Worm (Caenorhabditis elegans) whole organism, L2 larva: ENCODE measurements around the gene znf-782.

Source experiments
- C34F6.9 ChIP-seq: fragments of 150-350 bp; optimal IDR thresholded peaks from 2 replicates; lab custom pipeline; 2014; ENCODE audit warnings: missing biosample characterization, missing genetic modification characterization
- F13H6.1 ChIP-seq: sonication (generic microtip); optimal IDR thresholded peaks from 2 replicates; lab custom pipeline; 2016; ENCODE audit warnings: missing genetic modification characterization, missing compliant biosample characterization
- R02D3.7 ChIP-seq: fragments of 150-350 bp; optimal IDR thresholded peaks from 2 replicates; lab custom pipeline; 2014; ENCODE audit warnings: missing biosample characterization, missing genetic modification characterization
- ZK546.5 ChIP-seq: sonication (generic microtip); optimal IDR thresholded peaks from 2 replicates; lab custom pipeline; 2017; ENCODE audit warnings: missing biosample characterization, missing genetic modification characterization
- aly-2 ChIP-seq: fragments of 150-350 bp; optimal IDR thresholded peaks from 2 replicates; lab custom pipeline; 2014; ENCODE audit warnings: missing biosample characterization, missing genetic modification characterization
- ama-1 ChIP-seq: fragments of 150-350 bp; optimal IDR thresholded peaks from 2 replicates; lab custom pipeline; 2018; ENCODE audit warnings: inconsistent platforms
- blmp-1 ChIP-seq: sonication (generic microtip); optimal IDR thresholded peaks from 2 replicates; lab custom pipeline; 2017; ENCODE audit warnings: missing genetic modification characterization, mild to moderate bottlenecking, missing compliant biosample characterization, antibody characterized with exemption, moderate library complexity; ENCODE audit not compliant: insufficient read depth
- ceh-16 ChIP-seq: fragments of 150-350 bp; optimal IDR thresholded peaks from 2 replicates; lab custom pipeline; 2014; ENCODE audit warnings: missing biosample characterization, missing genetic modification characterization
- ceh-82 ChIP-seq: fragments of 150-350 bp; optimal IDR thresholded peaks from 2 replicates; lab custom pipeline; 2014; ENCODE audit warnings: missing biosample characterization, missing genetic modification characterization
- crh-2 ChIP-seq: sonication (generic microtip); optimal IDR thresholded peaks from 2 replicates; lab custom pipeline; 2017; ENCODE audit warnings: missing biosample characterization, missing genetic modification characterization
- dmd-4 ChIP-seq: sonication (generic microtip); optimal IDR thresholded peaks from 2 replicates; lab custom pipeline; 2017; ENCODE audit warnings: missing biosample characterization, missing genetic modification characterization
- egl-27 ChIP-seq: sonication (generic microtip); optimal IDR thresholded peaks from 3 replicates; lab custom pipeline; 2017; ENCODE audit warnings: missing biosample characterization, missing genetic modification reagents, missing genetic modification characterization
- elt-1 ChIP-seq: fragments of 150-350 bp; optimal IDR thresholded peaks from 2 replicates; lab custom pipeline; 2014; ENCODE audit warnings: missing biosample characterization, missing genetic modification characterization
- elt-3 ChIP-seq: sonication (generic microtip); optimal IDR thresholded peaks from 2 replicates; lab custom pipeline; 2017; ENCODE audit warnings: missing biosample characterization, missing genetic modification characterization
- fos-1 ChIP-seq: fragments of 150-350 bp; optimal IDR thresholded peaks from 2 replicates; lab custom pipeline; 2014; ENCODE audit warnings: missing biosample characterization, missing genetic modification characterization
- lin-11 ChIP-seq: fragments of 150-350 bp; sonication (generic microtip); optimal IDR thresholded peaks from 2 replicates; lab custom pipeline; 2014; ENCODE audit warnings: missing biosample characterization, missing genetic modification characterization, inconsistent platforms, mixed read lengths
- lin-13 ChIP-seq: fragments of 150-350 bp; optimal IDR thresholded peaks from 2 replicates; lab custom pipeline; 2014; ENCODE audit warnings: missing biosample characterization, missing genetic modification reagents, missing genetic modification characterization
- lin-39 ChIP-seq: fragments of 150-350 bp; optimal IDR thresholded peaks from 2 replicates; lab custom pipeline; 2014; ENCODE audit warnings: missing biosample characterization, missing genetic modification reagents, missing genetic modification characterization
- lsy-2 ChIP-seq, 2 experiments: fragments of 150-350 bp in 1 of 2; sonication (generic microtip) in 1 of 2; optimal IDR thresholded peaks; 2 replicates each; lab custom pipeline; 2014 to 2017; ENCODE audit warnings: missing biosample characterization in 2 of 2, missing genetic modification characterization in 2 of 2
- mab-5 ChIP-seq: fragments of 150-350 bp; optimal IDR thresholded peaks from 2 replicates; lab custom pipeline; 2014; ENCODE audit warnings: missing biosample characterization, missing genetic modification characterization
- mbf-1 ChIP-seq: sonication (generic microtip); optimal IDR thresholded peaks from 2 replicates; lab custom pipeline; 2017; ENCODE audit warnings: missing biosample characterization, missing genetic modification characterization
- mdl-1 ChIP-seq, 2 experiments: fragments of 150-350 bp in 1 of 2; sonication (generic microtip) in 1 of 2; optimal IDR thresholded peaks; 2 replicates each; lab custom pipeline; 2017; ENCODE audit warnings: missing biosample characterization in 2 of 2, missing genetic modification characterization in 2 of 2
- nhr-10 ChIP-seq: sonication (generic microtip); optimal IDR thresholded peaks from 2 replicates; lab custom pipeline; 2017; ENCODE audit warnings: missing biosample characterization, missing genetic modification characterization
- nhr-11 ChIP-seq: fragments of 150-350 bp; optimal IDR thresholded peaks from 2 replicates; lab custom pipeline; 2014; ENCODE audit warnings: missing biosample characterization, missing genetic modification characterization
- nhr-12 ChIP-seq: fragments of 150-350 bp; optimal IDR thresholded peaks from 2 replicates; lab custom pipeline; 2014; ENCODE audit warnings: missing biosample characterization, missing genetic modification characterization
- nhr-129 ChIP-seq: fragments of 150-350 bp; optimal IDR thresholded peaks from 2 replicates; lab custom pipeline; 2014; ENCODE audit warnings: missing biosample characterization, missing genetic modification characterization
- nhr-21 ChIP-seq: fragments of 150-350 bp; optimal IDR thresholded peaks from 2 replicates; lab custom pipeline; 2014; ENCODE audit warnings: missing biosample characterization, missing genetic modification characterization
- nhr-23 ChIP-seq: fragments of 150-350 bp; optimal IDR thresholded peaks from 2 replicates; lab custom pipeline; 2014; ENCODE audit warnings: missing biosample characterization, missing genetic modification reagents, missing genetic modification characterization
- nhr-237 ChIP-seq: fragments of 150-350 bp; optimal IDR thresholded peaks from 2 replicates; lab custom pipeline; 2014; ENCODE audit warnings: missing biosample characterization, missing genetic modification characterization
- nhr-25 ChIP-seq: fragments of 150-350 bp; sonication (generic microtip); optimal IDR thresholded peaks from 3 replicates; lab custom pipeline; 2014; ENCODE audit warnings: missing biosample characterization, missing genetic modification characterization
- nhr-6 ChIP-seq: fragments of 150-350 bp; optimal IDR thresholded peaks from 2 replicates; lab custom pipeline; 2014; ENCODE audit warnings: missing biosample characterization, missing genetic modification characterization
- nhr-77 ChIP-seq: fragments of 150-350 bp; optimal IDR thresholded peaks from 2 replicates; lab custom pipeline; 2014; ENCODE audit warnings: missing biosample characterization, missing genetic modification characterization
- sem-4 ChIP-seq: fragments of 150-350 bp; optimal IDR thresholded peaks from 2 replicates; lab custom pipeline; 2014; ENCODE audit warnings: missing biosample characterization, missing genetic modification reagents, missing genetic modification characterization
- skn-1 ChIP-seq: sonication (generic microtip); optimal IDR thresholded peaks from 2 replicates; lab custom pipeline; 2017; ENCODE audit warnings: missing biosample characterization, missing genetic modification characterization
- sma-9 ChIP-seq, 2 experiments: fragments of 150-350 bp in 1 of 2; sonication (generic microtip) in 1 of 2; optimal IDR thresholded peaks; 2 replicates each; lab custom pipeline; 2014 to 2016; ENCODE audit warnings: missing genetic modification characterization in 2 of 2, mild to moderate bottlenecking in 1 of 2, missing biosample characterization in 1 of 2, missing compliant biosample characterization in 1 of 2, missing genetic modification reagents in 1 of 2, moderate library complexity in 1 of 2
- snpc-4 ChIP-seq: fragments of 150-350 bp; optimal IDR thresholded peaks from 2 replicates; lab custom pipeline; 2014; ENCODE audit warnings: missing biosample characterization, missing genetic modification characterization
- unc-55 ChIP-seq: fragments of 150-350 bp; sonication (generic microtip); optimal IDR thresholded peaks from 3 replicates; lab custom pipeline; 2014; ENCODE audit warnings: missing biosample characterization, missing genetic modification reagents, missing genetic modification characterization
- unc-62 ChIP-seq: fragments of 150-350 bp; optimal IDR thresholded peaks from 2 replicates; lab custom pipeline; 2014; ENCODE audit warnings: missing biosample characterization, missing genetic modification reagents, missing genetic modification characterization
- zag-1 ChIP-seq: fragments of 150-350 bp; optimal IDR thresholded peaks from 2 replicates; lab custom pipeline; 2014; ENCODE audit warnings: missing biosample characterization, missing genetic modification characterization
- ztf-1 ChIP-seq: fragments of 200-800 bp; sonication (Bioruptor generic); conservative IDR thresholded peaks from 2 replicates; pipeline ENCODE4 v1.3.6; 2022; ENCODE audit warnings: missing genetic modification characterization, missing compliant biosample characterization
- ztf-11 ChIP-seq: sonication (generic microtip); optimal IDR thresholded peaks from 2 replicates; lab custom pipeline; 2017; ENCODE audit warnings: missing biosample characterization, missing genetic modification characterization
- ztf-4 ChIP-seq: fragments of 150-350 bp; optimal IDR thresholded peaks from 2 replicates; lab custom pipeline; 2014; ENCODE audit warnings: missing biosample characterization, missing genetic modification characterization

znf-782 gene

ce11 chrIV:1067430-1067829 is at the start of gene znf-782:
znf-782 (minus strand) TSS chrIV:1067525.
- TF ChIP-seq lsy-2 (tag; optimal IDR thresholded peaks at IDR 0.05; lab: Kevin White, UChicago) (peak in 1 of 2 experiments; percentile 19), nhr-11 (tag; lab: Kevin White, UChicago) (no peak), snpc-4 (tag; lab: Kevin White, UChicago) (no peak), nhr-10 (tag; lab: Kevin White, UChicago) (no peak), sma-9 (GFP tag; optimal IDR thresholded peaks at IDR 0.05; lab: Kevin White, UChicago) (no peak), sma-9 (tag; optimal IDR thresholded peaks at IDR 0.05; lab: Kevin White, UChicago) (no peak), ztf-11 (tag; lab: Kevin White, UChicago) (no peak), R02D3.7 (tag; lab: Kevin White, UChicago) (no peak), ama-1 (lab: Kevin White, UChicago) (no peak), ztf-4 (tag; lab: Kevin White, UChicago) (no peak), nhr-237 (tag; lab: Kevin White, UChicago) (no peak), mdl-1 (tag; optimal IDR thresholded peaks at IDR 0.05; lab: Kevin White, UChicago) (peak; percentile 38 to 74), C34F6.9 (tag; lab: Kevin White, UChicago) (no peak), ceh-16 (tag; lab: Kevin White, UChicago) (no peak), nhr-77 (tag; lab: Kevin White, UChicago) (no peak), elt-3 (tag; lab: Kevin White, UChicago) (no peak), nhr-25 (tag; lab: Kevin White, UChicago) (no peak), egl-27 (tag; lab: Kevin White, UChicago) (no peak), ZK546.5 (no peak), fos-1 (tag; lab: Kevin White, UChicago) (peak; percentile 41), zag-1 (peak; percentile 8), lin-13 (GFP tag; lab: Kevin White, UChicago) (no peak), aly-2 (no peak), lin-11 (tag; lab: Kevin White, UChicago) (no peak), nhr-23 (no peak), crh-2 (tag; lab: Kevin White, UChicago) (no peak), skn-1 (tag; lab: Kevin White, UChicago) (no peak), blmp-1 (tag; lab: Kevin White, UChicago) (no peak), F13H6.1 (tag; lab: Kevin White, UChicago) (peak; percentile 75), sem-4 (no peak), nhr-21 (tag; lab: Kevin White, UChicago) (no peak), unc-62 (GFP tag; lab: Kevin White, UChicago) (no peak), nhr-6 (tag; lab: Kevin White, UChicago) (no peak), nhr-12 (tag; lab: Kevin White, UChicago) (no peak), mbf-1 (tag; lab: Kevin White, UChicago) (no peak), elt-1 (tag; lab: Kevin White, UChicago) (no peak), lin-39 (tag; lab: Kevin White, UChicago) (no peak), ceh-82 (tag; lab: Kevin White, UChicago) (no peak)

DNA sequence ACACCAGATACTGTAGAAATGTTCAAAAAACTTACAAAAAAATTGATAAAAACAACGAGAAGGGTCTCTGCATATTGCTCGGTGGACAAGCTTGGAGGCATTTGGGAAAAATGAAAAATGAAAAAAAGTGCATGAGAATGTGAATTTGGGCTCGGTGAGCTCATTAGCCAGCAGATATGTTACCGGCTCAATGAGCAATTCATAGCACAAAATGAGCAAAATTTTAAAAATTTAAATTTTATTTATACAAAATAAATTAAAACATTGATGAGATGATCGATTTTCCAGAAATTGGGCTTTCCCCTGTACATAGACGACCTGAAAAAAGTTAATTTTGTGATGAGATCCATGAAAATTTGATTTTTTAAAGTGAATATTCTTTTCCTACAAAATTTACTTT is 46.3 kb upstream of the znf-782 start, which contains the start of gene srx-14:
srx-14 (minus strand) TSS at position 101 of the 400 bp plus-strand sequence.
- TF ChIP-seq aly-2 = no peak
- TF ChIP-seq ztf-4 (tag; lab: Kevin White, UChicago) = no peak
- no peak for TF ChIP-seq unc-62 (GFP tag; lab: Kevin White, UChicago)
- no peak for TF ChIP-seq blmp-1 (tag; lab: Kevin White, UChicago)
- no peak for TF ChIP-seq nhr-77 (tag; lab: Kevin White, UChicago)
- no peak for TF ChIP-seq crh-2 (tag; lab: Kevin White, UChicago)
- TF ChIP-seq egl-27 (tag; lab: Kevin White, UChicago) = no peak
- no peak for TF ChIP-seq lin-13 (GFP tag; lab: Kevin White, UChicago)
- TF ChIP-seq sem-4 = no peak
- no peak for TF ChIP-seq nhr-129 (tag; lab: Kevin White, UChicago)
- TF ChIP-seq mab-5 (tag; lab: Kevin White, UChicago) = no peak
- TF ChIP-seq elt-1 (tag; lab: Kevin White, UChicago) = no peak
- no peak for TF ChIP-seq elt-3 (tag; lab: Kevin White, UChicago)
- no peak for TF ChIP-seq nhr-12 (tag; lab: Kevin White, UChicago)
- TF ChIP-seq dmd-4 (tag; lab: Kevin White, UChicago) = no peak
- no peak for TF ChIP-seq unc-55 (GFP tag; lab: Kevin White, UChicago)
- TF ChIP-seq ztf-1 (GFP tag; lab: Robert Waterston, UW) = no peak
- no peak for TF ChIP-seq nhr-11 (tag; lab: Kevin White, UChicago)
